Worm (Caenorhabditis elegans): ENCODE measurements around the gene oac-41.

ce11 chrV:9013765-9014164, 8.2 kb downstream of the oac-41 start, which contains the start of gene srh-201:
- TF ChIP-seq athp-1 (tag; optimal IDR thresholded peaks at IDR 0.05) (no peak), unc-130 (GFP tag; optimal IDR thresholded peaks at IDR 0.05) (no peak), rcor-1 (GFP tag; IDR thresholded peaks at IDR 0.05) (no peak), chd-7 (tag; optimal IDR thresholded peaks at IDR 0.05) (no peak), nfya-1 (tag; optimal IDR thresholded peaks at IDR 0.05; ENCODE audit: borderline replicate concordance, insufficient read depth) (no peak), F23B12.7 (tag; optimal IDR thresholded peaks at IDR 0.05; ENCODE audit: insufficient read depth) (no peak), let-526 (GFP tag; IDR thresholded peaks at IDR 0.05) (no peak), pha-4 (tag; optimal IDR thresholded peaks at IDR 0.05) (no peak), die-1 (tag; optimal IDR thresholded peaks at IDR 0.05) (no peak), somi-1 (GFP tag; optimal IDR thresholded peaks at IDR 0.05) (no peak), him-1 (tag; optimal IDR thresholded peaks at IDR 0.05) (no peak), egl-44 (GFP tag; IDR thresholded peaks at IDR 0.05) (no peak), lsy-27 (tag; optimal IDR thresholded peaks at IDR 0.05; ENCODE audit: borderline replicate concordance, insufficient read depth) (no peak)

All from whole organism, young adult.